Fruit fly (Drosophila melanogaster) whole organism, embryonic: ENCODE data around the gene CG13675.

Experiments used
- ATbp ChIP-seq: fragments of 200-800 bp; sonication (Bioruptor generic); optimal IDR thresholded peaks from 2 replicates; lab custom pipeline; 2017; ENCODE audit warnings: missing biosample characterization, mild to moderate bottlenecking, missing genetic modification characterization, missing genetic modification reagents
- B-H2 ChIP-seq: fragments of 200-800 bp; sonication (Bioruptor generic); optimal IDR thresholded peaks from 2 replicates; lab custom pipeline; 2018; ENCODE audit warnings: missing biosample characterization, mild to moderate bottlenecking, missing genetic modification characterization
- Bdp1 ChIP-seq: fragments of 200-800 bp; sonication (Bioruptor generic); optimal IDR thresholded peaks from 3 replicates; lab custom pipeline; 2016; ENCODE audit warnings: missing biosample characterization, missing genetic modification characterization
- CG10267 ChIP-seq: fragments of 200-800 bp; sonication (Bioruptor generic); optimal IDR thresholded peaks from 2 replicates; lab custom pipeline; 2018; ENCODE audit warnings: missing biosample characterization, mild to moderate bottlenecking, missing genetic modification characterization, moderate library complexity
- CG10431 ChIP-seq: fragments of 200-800 bp; sonication (Bioruptor generic); optimal IDR thresholded peaks from 3 replicates; lab custom pipeline; 2018; ENCODE audit warnings: missing biosample characterization, mild to moderate bottlenecking, missing genetic modification characterization
- CG11695 ChIP-seq: fragments of 200-800 bp; sonication (Bioruptor generic); IDR thresholded peaks from 3 replicates; pipeline ENCODE4 v1.3.6; 2022; ENCODE audit warnings: missing biosample characterization, missing genetic modification characterization
- CG13287 ChIP-seq: fragments of 200-800 bp; sonication (Bioruptor generic); IDR thresholded peaks from 2 replicates; pipeline ENCODE4 v1.3.6; 2022; ENCODE audit warnings: missing biosample characterization, missing genetic modification characterization; ENCODE audit not compliant: partially characterized antibody
- CG13424 ChIP-seq: fragments of 200-800 bp; sonication (Bioruptor generic); optimal IDR thresholded peaks from 2 replicates; lab custom pipeline; 2019; ENCODE audit warnings: missing biosample characterization, mild to moderate bottlenecking, missing genetic modification characterization, moderate library complexity
- CG16813 ChIP-seq: fragments of 200-800 bp; sonication (Bioruptor generic); IDR thresholded peaks from 3 replicates; pipeline ENCODE4 v1.3.6; 2022; ENCODE audit warnings: missing biosample characterization, missing genetic modification characterization; ENCODE audit not compliant: partially characterized antibody
- CG17186 ChIP-seq: fragments of 200-800 bp; sonication (Bioruptor generic); optimal IDR thresholded peaks from 3 replicates; lab custom pipeline; 2017; ENCODE audit warnings: missing biosample characterization, missing genetic modification reagents, missing genetic modification characterization
- CG17385 ChIP-seq: fragments of 200-800 bp; sonication (Bioruptor generic); optimal IDR thresholded peaks from 3 replicates; lab custom pipeline; 2018; ENCODE audit warnings: missing biosample characterization, mild to moderate bottlenecking, missing genetic modification characterization
- CG18262 ChIP-seq: fragments of 200-800 bp; optimal IDR thresholded peaks from 3 replicates; lab custom pipeline; 2019; ENCODE audit warnings: missing biosample characterization, mild to moderate bottlenecking, missing genetic modification characterization, moderate library complexity
- CG2116 ChIP-seq: fragments of 200-800 bp; sonication (Bioruptor generic); optimal IDR thresholded peaks from 3 replicates; lab custom pipeline; 2018; ENCODE audit warnings: missing biosample characterization, mild to moderate bottlenecking, missing genetic modification characterization
- CG32772 ChIP-seq: fragments of 200-800 bp; sonication (Bioruptor generic); IDR thresholded peaks from 2 replicates; pipeline ENCODE4 v1.3.6; 2022; ENCODE audit warnings: missing biosample characterization, missing genetic modification characterization
- CG34422 ChIP-seq: fragments of 200-800 bp; sonication (Bioruptor generic); IDR thresholded peaks from 3 replicates; pipeline ENCODE4 v1.3.6; 2022; ENCODE audit warnings: missing biosample characterization, missing genetic modification characterization
- CG6854 ChIP-seq: fragments of 200-800 bp; sonication (Bioruptor generic); optimal IDR thresholded peaks from 3 replicates; lab custom pipeline; 2017; ENCODE audit warnings: missing biosample characterization, mild to moderate bottlenecking, missing genetic modification characterization
- CG7963 ChIP-seq: fragments of 200-800 bp; sonication (Bioruptor generic); IDR thresholded peaks from 3 replicates; pipeline ENCODE4 v1.3.6; 2022; ENCODE audit warnings: missing biosample characterization, missing genetic modification characterization; ENCODE audit not compliant: partially characterized antibody
- CG7987 ChIP-seq: fragments of 200-800 bp; sonication (Bioruptor generic); optimal IDR thresholded peaks from 2 replicates; lab custom pipeline; 2018; ENCODE audit warnings: missing biosample characterization, mild to moderate bottlenecking, missing genetic modification characterization, moderate library complexity
- CoRest ChIP-seq: fragments of 200-800 bp; sonication (Bioruptor generic); optimal IDR thresholded peaks from 3 replicates; lab custom pipeline; 2018; ENCODE audit warnings: missing biosample characterization, mild to moderate bottlenecking, missing genetic modification characterization, moderate library complexity
- Dll ChIP-seq: fragments of 200-800 bp; sonication (Bioruptor generic); IDR thresholded peaks from 4 replicates; pipeline ENCODE4 v1.3.6; 2022; ENCODE audit warnings: missing biosample characterization, missing genetic modification characterization; ENCODE audit not compliant: partially characterized antibody
- ERR ChIP-seq: fragments of 200-800 bp; sonication (Bioruptor generic); optimal IDR thresholded peaks from 2 replicates; lab custom pipeline; 2016; ENCODE audit warnings: missing biosample characterization, missing genetic modification characterization
- Ets97D ChIP-seq: fragments of 200-800 bp; sonication (Bioruptor generic); optimal IDR thresholded peaks from 3 replicates; lab custom pipeline; 2016; ENCODE audit warnings: missing biosample characterization, missing genetic modification characterization
- MESR4 ChIP-seq: fragments of 200-800 bp; sonication (Bioruptor generic); optimal IDR thresholded peaks from 2 replicates; lab custom pipeline; 2018; ENCODE audit warnings: missing biosample characterization, mild to moderate bottlenecking, missing genetic modification characterization, moderate library complexity
- Opbp ChIP-seq: fragments of 200-800 bp; sonication (Bioruptor generic); IDR thresholded peaks from 3 replicates; pipeline ENCODE4 v1.3.6; 2022; ENCODE audit warnings: missing biosample characterization, missing genetic modification characterization; ENCODE audit not compliant: partially characterized antibody
- Rx ChIP-seq: fragments of 200-800 bp; sonication (Bioruptor generic); IDR thresholded peaks from 2 replicates; pipeline ENCODE4 v1.3.6; 2022; ENCODE audit warnings: missing biosample characterization, missing genetic modification characterization
- Ssrp ChIP-seq: fragments of 200-800 bp; sonication (Bioruptor generic); optimal IDR thresholded peaks from 2 replicates; lab custom pipeline; 2018; ENCODE audit warnings: missing biosample characterization, mild to moderate bottlenecking, missing genetic modification characterization, moderate library complexity
- amos ChIP-seq: fragments of 200-800 bp; sonication (Bioruptor generic); IDR thresholded peaks from 2 replicates; pipeline ENCODE4 v1.3.6; 2022; ENCODE audit warnings: missing biosample characterization, missing genetic modification characterization; ENCODE audit not compliant: partially characterized antibody
- ato ChIP-seq: fragments of 200-800 bp; sonication (Bioruptor generic); IDR thresholded peaks from 2 replicates; pipeline ENCODE4 v1.3.6; 2022; ENCODE audit warnings: missing biosample characterization, missing genetic modification characterization; ENCODE audit not compliant: partially characterized antibody
- bab2 ChIP-seq: fragments of 200-800 bp; sonication (Bioruptor generic); optimal IDR thresholded peaks from 2 replicates; lab custom pipeline; 2016; ENCODE audit warnings: missing biosample characterization, missing genetic modification characterization
- cas ChIP-seq: fragments of 200-800 bp; sonication (Bioruptor generic); IDR thresholded peaks from 2 replicates; pipeline ENCODE4 v1.3.6; 2022; ENCODE audit warnings: missing biosample characterization, missing genetic modification characterization
- exex ChIP-seq: fragments of 200-800 bp; sonication (Bioruptor generic); optimal IDR thresholded peaks from 4 replicates; lab custom pipeline; 2018; ENCODE audit warnings: missing biosample characterization, mild to moderate bottlenecking, missing genetic modification characterization, moderate library complexity
- gfzf ChIP-seq: fragments of 200-800 bp; sonication (Bioruptor generic); optimal IDR thresholded peaks from 2 replicates; lab custom pipeline; 2016; ENCODE audit warnings: missing biosample characterization, mild to moderate bottlenecking, missing genetic modification characterization, moderate library complexity
- hbn ChIP-seq: fragments of 200-800 bp; sonication (Bioruptor generic); IDR thresholded peaks from 2 replicates; pipeline ENCODE4 v1.3.6; 2022; ENCODE audit warnings: missing biosample characterization, missing genetic modification characterization; ENCODE audit not compliant: partially characterized antibody
- hkb ChIP-seq, 2 experiments: fragments of 200-800 bp in 1 of 2; fragments of >200 bp in 1 of 2; sonication (Bioruptor generic) in 1 of 2; IDR thresholded peaks in 1 of 2; optimal IDR thresholded peaks in 1 of 2; 2 replicates each; pipeline versions ENCODE4 v1.3.6 to Lab custom; 2017 to 2022; ENCODE audit warnings: missing biosample characterization in 1 of 2, missing genetic modification characterization in 1 of 2
- lbe ChIP-seq: fragments of 200-800 bp; sonication (Bioruptor generic); optimal IDR thresholded peaks from 2 replicates; lab custom pipeline; 2016; ENCODE audit warnings: missing biosample characterization, mild to moderate bottlenecking, missing genetic modification characterization
- lilli ChIP-seq: fragments of 200-800 bp; sonication (Bioruptor generic); optimal IDR thresholded peaks from 3 replicates; lab custom pipeline; 2016; ENCODE audit warnings: missing biosample characterization, missing genetic modification characterization
- lmd ChIP-seq: fragments of 200-800 bp; sonication (Bioruptor generic); IDR thresholded peaks from 2 replicates; pipeline ENCODE4 v1.3.6; 2022; ENCODE audit warnings: missing biosample characterization, missing genetic modification characterization
- onecut ChIP-seq: fragments of 200-800 bp; sonication (Bioruptor generic); IDR thresholded peaks from 2 replicates; pipeline ENCODE4 v1.3.6; 2022; ENCODE audit warnings: missing biosample characterization, missing genetic modification characterization
- psq ChIP-seq: fragments of 200-800 bp; sonication (Bioruptor generic); optimal IDR thresholded peaks from 2 replicates; lab custom pipeline; 2017; ENCODE audit warnings: missing biosample characterization, missing genetic modification characterization
- pzg ChIP-seq: fragments of 200-800 bp; sonication (Bioruptor generic); optimal IDR thresholded peaks from 3 replicates; lab custom pipeline; 2018; ENCODE audit warnings: missing biosample characterization, mild to moderate bottlenecking, missing genetic modification characterization, moderate library complexity
- salm ChIP-seq: fragments of 200-800 bp; sonication (Bioruptor generic); optimal IDR thresholded peaks from 2 replicates; lab custom pipeline; 2018; ENCODE audit warnings: missing biosample characterization, mild to moderate bottlenecking, missing genetic modification characterization
- sob ChIP-seq: fragments of 200-800 bp; sonication (Bioruptor generic); IDR thresholded peaks from 2 replicates; pipeline ENCODE4 v1.3.6; 2022; ENCODE audit warnings: missing biosample characterization, missing genetic modification characterization
- sr ChIP-seq: fragments of 200-800 bp; sonication (Bioruptor generic); IDR thresholded peaks from 3 replicates; pipeline ENCODE4 v1.3.6; 2022; ENCODE audit warnings: missing biosample characterization, missing genetic modification characterization
- trem ChIP-seq: fragments of 200-800 bp; optimal IDR thresholded peaks from 3 replicates; lab custom pipeline; 2019; ENCODE audit warnings: missing biosample characterization, mild to moderate bottlenecking, missing genetic modification characterization, moderate library complexity
- tx ChIP-seq: fragments of 200-800 bp; sonication (Bioruptor generic); optimal IDR thresholded peaks from 2 replicates; lab custom pipeline; 2016; ENCODE audit warnings: missing biosample characterization, missing genetic modification characterization
- vfl ChIP-seq: fragments of 200-800 bp; sonication (Bioruptor generic); optimal IDR thresholded peaks from 2 replicates; lab custom pipeline; 2016; ENCODE audit warnings: missing biosample characterization, missing genetic modification characterization
- wek ChIP-seq: fragments of 200-800 bp; sonication (Bioruptor generic); optimal IDR thresholded peaks from 3 replicates; lab custom pipeline; 2018; ENCODE audit warnings: missing biosample characterization, mild to moderate bottlenecking, missing genetic modification characterization, moderate library complexity
- zen ChIP-seq: fragments of 200-800 bp; sonication (Bioruptor generic); optimal IDR thresholded peaks from 3 replicates; lab custom pipeline; 2018; ENCODE audit warnings: missing biosample characterization, mild to moderate bottlenecking, missing genetic modification characterization, moderate library complexity
- zen2 ChIP-seq: fragments of 200-800 bp; sonication (Bioruptor generic); IDR thresholded peaks from 3 replicates; pipeline ENCODE4 v1.3.6; 2022; ENCODE audit warnings: missing biosample characterization, missing genetic modification characterization; ENCODE audit not compliant: partially characterized antibody

Gene CG13675

dm6 chr3L:8121590-8121989 is 43.7 kb downstream of the CG13675 start, which contains the start of gene ldbr (continued):
- TF ChIP-seq B-H2 (GFP tag; lab: Kevin White, UChicago) (peak; percentile 64), gfzf (peak; percentile 40), ato (GFP tag; lab: Robert Waterston, UW) (peak; percentile 56), CG32772 (no peak), ERR (no peak), CG11695 (GFP tag; lab: Robert Waterston, UW) (no peak), lmd (no peak), psq (GFP tag; lab: Kevin White, UChicago) (no peak), CG7987 (GFP tag; lab: Kevin White, UChicago) (peak; percentile 31), Ssrp (tag; lab: Kevin White, UChicago) (no peak), cas (no peak), CG13424 (tag; lab: Kevin White, UChicago) (peak; percentile 3), MESR4 (peak; percentile 31), CG16813 (GFP tag; lab: Robert Waterston, UW) (peak; percentile 54; the same call in 2 of the 3 replicates), CG2116 (GFP tag; lab: Kevin White, UChicago) (peak; percentile 87), CG18262 (tag; lab: Kevin White, UChicago) (peak; percentile 15), Opbp (peak; percentile 45; the same call in 2 of the 3 replicates), CG10267 (tag; lab: Kevin White, UChicago) (peak; percentile 94), Ets97D (GFP tag; lab: Kevin White, UChicago) (peak; percentile 69), CG34422 (peak; percentile 36; the same call in 1 of the 3 replicates), Bdp1 (GFP tag; lab: Kevin White, UChicago) (no peak), CG7963 (peak; percentile 56), sr (GFP tag; lab: Robert Waterston, UW) (no peak), CG6854 (no peak), CG17186 (GFP tag; lab: Kevin White, UChicago) (peak; percentile 6), bab2 (GFP tag; lab: Kevin White, UChicago) (no peak), CG17385 (GFP tag; lab: Kevin White, UChicago) (peak; percentile 14), lbe (GFP tag; lab: Kevin White, UChicago) (peak; percentile 74), sob (peak; percentile 8; the same call in 1 of the 2 replicates), tx (GFP tag; lab: Kevin White, UChicago) (no peak), CoRest (tag; lab: Kevin White, UChicago) (peak; percentile 2), ATbp (peak; percentile 5), onecut (GFP tag; lab: Robert Waterston, UW) (peak; percentile 72), CG13287 (GFP tag; lab: Robert Waterston, UW) (peak; percentile 61), Rx (no peak), zen2 (peak; percentile 30; the same call in 1 of the 3 replicates), Dll (GFP tag; lab: Robert Waterston, UW) (peak; percentile 61; the same call in 3 of the 4 replicates), amos (GFP tag; lab: Robert Waterston, UW) (peak; percentile 50; the same call in 1 of the 2 replicates), hkb (optimal IDR thresholded peaks at IDR 0.05; lab: Kevin White, UChicago) (no peak), hkb (GFP tag; IDR thresholded peaks at IDR 0.05; lab: Robert Waterston, UW) (peak; percentile 26; the same call in 1 of the 2 replicates), pzg (GFP tag; lab: Kevin White, UChicago) (peak; percentile 64), hbn (GFP tag; lab: Robert Waterston, UW) (peak; percentile 29; the same call in 1 of the 2 replicates), exex (no peak), vfl (GFP tag; lab: Kevin White, UChicago) (no peak), trem (tag; lab: Kevin White, UChicago) (peak; percentile 49), wek (GFP tag; lab: Kevin White, UChicago) (no peak), zen (tag; lab: Kevin White, UChicago) (peak; percentile 20), lilli (GFP tag; lab: Kevin White, UChicago) (peak; percentile 17), CG10431 (peak; percentile 23), salm (tag; lab: Kevin White, UChicago) (no peak)
